Fruit fly (Drosophila melanogaster) whole organism, embryonic: ENCODE measurements around the gene CG8319.

Source experiments
- Ada2b ChIP-seq: fragments of 200-800 bp; sonication (Bioruptor generic); IDR thresholded peaks from 2 replicates; pipeline ENCODE4 v1.3.6; 2022; ENCODE audit warnings: missing biosample characterization, missing genetic modification characterization
- Atf3 ChIP-seq: fragments of 200-800 bp; sonication (Bioruptor generic); optimal IDR thresholded peaks from 3 replicates; lab custom pipeline; 2016; ENCODE audit warnings: missing biosample characterization, missing genetic modification characterization
- Blimp-1 ChIP-seq: fragments of 200-800 bp; sonication (Bioruptor generic); optimal IDR thresholded peaks from 3 replicates; lab custom pipeline; 2018; ENCODE audit warnings: missing biosample characterization, missing genetic modification characterization, mild to moderate bottlenecking, moderate library complexity, missing genetic modification reagents
- BtbVII ChIP-seq: fragments of 200-800 bp; sonication (Bioruptor generic); optimal IDR thresholded peaks from 3 replicates; lab custom pipeline; 2017; ENCODE audit warnings: missing biosample characterization, mild to moderate bottlenecking, missing genetic modification characterization
- Bteb2 ChIP-seq: fragments of 200-800 bp; sonication (Bioruptor generic); optimal IDR thresholded peaks from 2 replicates; lab custom pipeline; 2016; ENCODE audit warnings: missing biosample characterization, missing genetic modification characterization
- CG10366 ChIP-seq: fragments of 200-800 bp; sonication (Bioruptor generic); IDR thresholded peaks from 2 replicates; pipeline ENCODE4 v1.3.6; 2022; ENCODE audit warnings: missing biosample characterization, missing genetic modification characterization
- CG10431 ChIP-seq: fragments of 200-800 bp; sonication (Bioruptor generic); optimal IDR thresholded peaks from 3 replicates; lab custom pipeline; 2018; ENCODE audit warnings: missing biosample characterization, mild to moderate bottlenecking, missing genetic modification characterization
- CG10462 ChIP-seq: fragments of 200-800 bp; sonication (Bioruptor generic); optimal IDR thresholded peaks from 2 replicates; lab custom pipeline; 2016; ENCODE audit warnings: missing biosample characterization, missing genetic modification characterization
- CG10543 ChIP-seq: fragments of 200-800 bp; sonication (Bioruptor generic); optimal IDR thresholded peaks from 3 replicates; lab custom pipeline; 2017; ENCODE audit warnings: missing biosample characterization, mild to moderate bottlenecking, missing genetic modification characterization, moderate library complexity
- CG11398 ChIP-seq: fragments of 200-800 bp; sonication (Bioruptor generic); optimal IDR thresholded peaks from 2 replicates; lab custom pipeline; 2016; ENCODE audit warnings: missing biosample characterization, missing genetic modification characterization
- CG12236 ChIP-seq: fragments of 200-800 bp; sonication (Bioruptor generic); optimal IDR thresholded peaks from 2 replicates; lab custom pipeline; 2016; ENCODE audit warnings: missing biosample characterization, missing genetic modification characterization
- CG12659 ChIP-seq: fragments of 200-800 bp; sonication (Bioruptor generic); optimal IDR thresholded peaks from 3 replicates; lab custom pipeline; 2017; ENCODE audit warnings: mild to moderate bottlenecking, missing biosample characterization, missing genetic modification reagents, missing genetic modification characterization
- CG17802 ChIP-seq: fragments of 200-800 bp; sonication (Bioruptor generic); optimal IDR thresholded peaks from 2 replicates; lab custom pipeline; 2018; ENCODE audit warnings: missing biosample characterization, mild to moderate bottlenecking, missing genetic modification characterization, moderate library complexity
- CG2199 ChIP-seq: fragments of 200-800 bp; sonication (Bioruptor generic); IDR thresholded peaks from 3 replicates; pipeline ENCODE4 v1.3.6; 2022; ENCODE audit warnings: missing biosample characterization, missing genetic modification characterization
- CG3163 ChIP-seq: fragments of 200-800 bp; sonication (Bioruptor generic); optimal IDR thresholded peaks from 3 replicates; lab custom pipeline; 2016; ENCODE audit warnings: missing biosample characterization, missing genetic modification characterization
- CG33213 ChIP-seq: fragments of 200-800 bp; sonication (Bioruptor generic); optimal IDR thresholded peaks from 3 replicates; lab custom pipeline; 2016; ENCODE audit warnings: missing biosample characterization, missing genetic modification characterization
- CG42726 ChIP-seq: fragments of 200-800 bp; sonication (Bioruptor generic); IDR thresholded peaks from 2 replicates; pipeline ENCODE4 v1.3.6; 2022; ENCODE audit warnings: missing biosample characterization, missing genetic modification characterization; ENCODE audit not compliant: partially characterized antibody
- CG6254 ChIP-seq: fragments of 200-800 bp; sonication (Bioruptor generic); optimal IDR thresholded peaks from 3 replicates; lab custom pipeline; 2017; ENCODE audit warnings: mild to moderate bottlenecking, missing biosample characterization, missing genetic modification reagents, missing genetic modification characterization
- CG7556 ChIP-seq: fragments of 200-800 bp; sonication (Bioruptor generic); optimal IDR thresholded peaks from 2 replicates; lab custom pipeline; 2017; ENCODE audit warnings: missing biosample characterization, mild to moderate bottlenecking, missing genetic modification characterization
- CG7786 ChIP-seq: fragments of 200-800 bp; sonication (Bioruptor generic); optimal IDR thresholded peaks from 2 replicates; lab custom pipeline; 2016; ENCODE audit warnings: missing biosample characterization, missing genetic modification characterization
- CG7987 ChIP-seq: fragments of 200-800 bp; sonication (Bioruptor generic); optimal IDR thresholded peaks from 2 replicates; lab custom pipeline; 2018; ENCODE audit warnings: missing biosample characterization, mild to moderate bottlenecking, missing genetic modification characterization, moderate library complexity
- CG8478 ChIP-seq: fragments of >200 bp; optimal IDR thresholded peaks from 2 replicates; lab custom pipeline; 2018
- CG9437 ChIP-seq: fragments of 200-800 bp; sonication (Bioruptor generic); optimal IDR thresholded peaks from 2 replicates; lab custom pipeline; 2018; ENCODE audit warnings: missing biosample characterization, mild to moderate bottlenecking, missing genetic modification characterization
- CG9876 ChIP-seq: fragments of 200-800 bp; sonication (Bioruptor generic); optimal IDR thresholded peaks from 2 replicates; lab custom pipeline; 2016; ENCODE audit warnings: missing biosample characterization, missing genetic modification characterization
- CTCF ChIP-seq: fragments of 200-800 bp; sonication (Bioruptor generic); optimal IDR thresholded peaks from 2 replicates; lab custom pipeline; 2017; ENCODE audit warnings: missing biosample characterization, mild to moderate bottlenecking, missing genetic modification characterization, moderate library complexity
- Eip74EF ChIP-seq, 2 experiments: fragments of 200-800 bp in 1 of 2; fragments of >200 bp in 1 of 2; sonication (Bioruptor generic) in 1 of 2; optimal IDR thresholded peaks; 2 replicates each; lab custom pipeline; 2017 to 2019; ENCODE audit warnings: missing biosample characterization in 2 of 2, missing genetic modification characterization in 2 of 2, mild to moderate bottlenecking in 1 of 2, moderate library complexity in 1 of 2
- HLHmδ ChIP-seq: fragments of 200-800 bp; sonication (Bioruptor generic); optimal IDR thresholded peaks from 2 replicates; lab custom pipeline; 2018; ENCODE audit warnings: missing biosample characterization, mild to moderate bottlenecking, missing genetic modification characterization, moderate library complexity
- Hmx ChIP-seq: fragments of 200-800 bp; sonication (Bioruptor generic); optimal IDR thresholded peaks from 2 replicates; lab custom pipeline; 2016; ENCODE audit warnings: missing biosample characterization, missing genetic modification characterization
- Hr3 ChIP-seq: fragments of 200-800 bp; sonication (Bioruptor generic); optimal IDR thresholded peaks from 3 replicates; lab custom pipeline; 2016; ENCODE audit warnings: missing biosample characterization, missing genetic modification characterization
- Hsf ChIP-seq: fragments of 200-800 bp; sonication (Bioruptor generic); optimal IDR thresholded peaks from 3 replicates; lab custom pipeline; 2016; ENCODE audit warnings: missing biosample characterization, missing genetic modification characterization
- Myb ChIP-seq: fragments of 200-800 bp; sonication (Bioruptor generic); optimal IDR thresholded peaks from 2 replicates; lab custom pipeline; 2016; ENCODE audit warnings: missing biosample characterization, missing genetic modification characterization
- PHDP ChIP-seq: fragments of 200-800 bp; sonication (Bioruptor generic); optimal IDR thresholded peaks from 3 replicates; lab custom pipeline; 2018; ENCODE audit warnings: missing biosample characterization, mild to moderate bottlenecking, missing genetic modification characterization, moderate library complexity
- Pdp1 ChIP-seq, 2 experiments: fragments of 200-800 bp; sonication (Bioruptor generic); optimal IDR thresholded peaks; 3 replicates each; lab custom pipeline; 2016; ENCODE audit warnings: missing biosample characterization in 2 of 2, missing genetic modification characterization in 2 of 2, mild to moderate bottlenecking in 1 of 2, moderate library complexity in 1 of 2
- Scr ChIP-seq: fragments of 200-800 bp; sonication (Bioruptor generic); IDR thresholded peaks from 2 replicates; pipeline ENCODE4 v1.3.6; 2022; ENCODE audit warnings: missing biosample characterization, missing genetic modification characterization; ENCODE audit not compliant: partially characterized antibody
- Taf1 ChIP-seq: fragments of 200-800 bp; sonication (Bioruptor generic); IDR thresholded peaks from 2 replicates; pipeline ENCODE4 v1.3.6; 2022; ENCODE audit warnings: missing biosample characterization, missing genetic modification characterization
- Xrp1 ChIP-seq: fragments of 200-800 bp; sonication (Bioruptor generic); IDR thresholded peaks from 2 replicates; pipeline ENCODE4 v1.3.6; 2022; ENCODE audit warnings: missing biosample characterization, missing genetic modification characterization
- ac ChIP-seq: fragments of 200-800 bp; sonication (Bioruptor generic); optimal IDR thresholded peaks from 3 replicates; lab custom pipeline; 2017; ENCODE audit warnings: missing biosample characterization, mild to moderate bottlenecking, missing genetic modification characterization
- ase ChIP-seq: fragments of 200-800 bp; sonication (Bioruptor generic); IDR thresholded peaks from 3 replicates; pipeline ENCODE4 v1.3.6; 2022; ENCODE audit warnings: missing biosample characterization, missing genetic modification characterization
- ato ChIP-seq: fragments of 200-800 bp; sonication (Bioruptor generic); IDR thresholded peaks from 2 replicates; pipeline ENCODE4 v1.3.6; 2022; ENCODE audit warnings: missing biosample characterization, missing genetic modification characterization; ENCODE audit not compliant: partially characterized antibody
- crc ChIP-seq: fragments of 200-800 bp; sonication (Bioruptor generic); optimal IDR thresholded peaks from 2 replicates; lab custom pipeline; 2016; ENCODE audit warnings: missing biosample characterization, missing genetic modification characterization
- cwo ChIP-seq: fragments of 200-800 bp; sonication (Bioruptor generic); optimal IDR thresholded peaks from 3 replicates; lab custom pipeline; 2017; ENCODE audit warnings: missing biosample characterization, missing genetic modification characterization, mild to moderate bottlenecking, moderate library complexity, missing genetic modification reagents
- eyg ChIP-seq: fragments of 200-800 bp; sonication (Bioruptor generic); optimal IDR thresholded peaks from 3 replicates; lab custom pipeline; 2016; ENCODE audit warnings: missing biosample characterization, missing genetic modification characterization
- fd102C ChIP-seq: fragments of 200-800 bp; sonication (Bioruptor generic); optimal IDR thresholded peaks from 2 replicates; lab custom pipeline; 2018; ENCODE audit warnings: missing biosample characterization, mild to moderate bottlenecking, missing genetic modification characterization, moderate library complexity
- fd64A ChIP-seq: fragments of 200-800 bp; sonication (Bioruptor generic); optimal IDR thresholded peaks from 3 replicates; lab custom pipeline; 2018; ENCODE audit warnings: missing biosample characterization, mild to moderate bottlenecking, missing genetic modification characterization
- gsb-n ChIP-seq: fragments of 200-800 bp; sonication (Bioruptor generic); optimal IDR thresholded peaks from 3 replicates; lab custom pipeline; 2018; ENCODE audit warnings: missing biosample characterization, mild to moderate bottlenecking, missing genetic modification characterization
- h ChIP-seq: fragments of >200 bp; optimal IDR thresholded peaks from 2 replicates; lab custom pipeline; 2017
- kni ChIP-seq: fragments of 200-800 bp; sonication (Bioruptor generic); optimal IDR thresholded peaks from 3 replicates; lab custom pipeline; 2017; ENCODE audit warnings: mild to moderate bottlenecking, missing biosample characterization, missing genetic modification reagents, missing genetic modification characterization
- nerfin-1 ChIP-seq: fragments of 200-800 bp; sonication (Bioruptor generic); optimal IDR thresholded peaks from 3 replicates; lab custom pipeline; 2019; ENCODE audit warnings: missing biosample characterization, mild to moderate bottlenecking, missing genetic modification characterization, moderate library complexity
- sd ChIP-seq: fragments of 200-800 bp; sonication (Bioruptor generic); optimal IDR thresholded peaks from 3 replicates; lab custom pipeline; 2018; ENCODE audit warnings: missing biosample characterization, mild to moderate bottlenecking, missing genetic modification characterization, moderate library complexity
- so ChIP-seq: fragments of 200-800 bp; sonication (Bioruptor generic); IDR thresholded peaks from 3 replicates; pipeline ENCODE4 v1.3.6; 2022; ENCODE audit warnings: missing biosample characterization, missing genetic modification characterization
- twi ChIP-seq: fragments of 200-800 bp; optimal IDR thresholded peaks from 2 replicates; lab custom pipeline; 2019; ENCODE audit warnings: missing biosample characterization, mild to moderate bottlenecking, missing genetic modification characterization, moderate library complexity
- zen2 ChIP-seq: fragments of 200-800 bp; sonication (Bioruptor generic); IDR thresholded peaks from 3 replicates; pipeline ENCODE4 v1.3.6; 2022; ENCODE audit warnings: missing biosample characterization, missing genetic modification characterization; ENCODE audit not compliant: partially characterized antibody

CG8319 gene

DNA sequence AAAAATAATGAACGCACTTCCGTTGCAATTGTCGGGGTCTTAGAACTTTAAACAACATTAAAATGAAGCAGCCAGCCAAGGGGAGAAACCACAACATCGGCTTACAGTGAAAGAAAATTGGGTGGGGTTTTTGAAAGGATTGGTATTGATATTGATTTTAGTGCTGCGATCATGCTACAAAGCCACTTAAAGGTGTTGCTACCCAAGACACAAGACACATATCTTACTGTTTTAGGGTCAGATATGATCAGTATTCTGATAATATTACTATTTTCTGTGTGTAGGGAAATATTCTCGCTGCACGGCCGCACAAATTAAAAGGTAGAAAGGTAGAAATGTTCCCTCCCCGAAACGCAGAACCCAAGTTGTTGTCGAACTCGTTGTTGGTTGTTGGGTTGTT is 22.0 kb upstream of the CG8319 start (continued):
- TF ChIP-seq kni (GFP tag; lab: Kevin White, UChicago) (no peak), CG33213 (peak; percentile 25), Bteb2 (no peak), Atf3 (GFP tag; lab: Kevin White, UChicago) (no peak), Hr3 (GFP tag; lab: Kevin White, UChicago) (peak; percentile 16), CG9437 (GFP tag; lab: Kevin White, UChicago) (no peak), CG12659 (GFP tag; lab: Kevin White, UChicago) (no peak), CG12236 (GFP tag; lab: Kevin White, UChicago) (no peak), Scr (GFP tag; lab: Robert Waterston, UW) (no peak), CG2199 (GFP tag; lab: Robert Waterston, UW) (peak; percentile 71; the same call in 2 of the 3 replicates), Blimp-1 (GFP tag; lab: Kevin White, UChicago) (peak; percentile 67), ac (GFP tag; lab: Kevin White, UChicago) (peak; percentile 12), so (GFP tag; lab: Robert Waterston, UW) (no peak), fd102C (peak; percentile 35), twi (tag; lab: Kevin White, UChicago) (no peak), Myb (no peak), CG7556 (GFP tag; lab: Kevin White, UChicago) (no peak), CG10431 (GFP tag; lab: Kevin White, UChicago) (no peak), CG8478 (lab: Kevin White, UChicago) (no peak), zen2 (GFP tag; lab: Robert Waterston, UW) (no peak), sd (tag; lab: Kevin White, UChicago) (no peak), cwo (GFP tag; lab: Kevin White, UChicago) (no peak), CG11398 (no peak), Ada2b (GFP tag; lab: Robert Waterston, UW) (no peak), BtbVII (GFP tag; lab: Kevin White, UChicago) (no peak), CG42726 (GFP tag; lab: Robert Waterston, UW) (no peak), HLHmδ (no peak), CG17802 (no peak), PHDP (tag; lab: Kevin White, UChicago) (no peak), Xrp1 (GFP tag; lab: Robert Waterston, UW) (peak; percentile 78), CG10366 (no peak), Hsf (GFP tag; lab: Kevin White, UChicago) (peak; percentile 21), Eip74EF (GFP tag; optimal IDR thresholded peaks at IDR 0.05; lab: Kevin White, UChicago) (no peak), CG10462 (GFP tag; lab: Kevin White, UChicago) (no peak), Pdp1 (GFP tag; optimal IDR thresholded peaks at IDR 0.05; lab: Kevin White, UChicago) (peak; percentile 24 to 48), CG9876 (GFP tag; lab: Kevin White, UChicago) (no peak), eyg (GFP tag; lab: Kevin White, UChicago) (no peak), ato (no peak), CG6254 (GFP tag; lab: Kevin White, UChicago) (peak; percentile 54), CG7786 (GFP tag; lab: Kevin White, UChicago) (no peak), gsb-n (tag; lab: Kevin White, UChicago) (peak; percentile 62), Hmx (GFP tag; lab: Kevin White, UChicago) (no peak), crc (GFP tag; lab: Kevin White, UChicago) (no peak), nerfin-1 (tag; lab: Kevin White, UChicago) (no peak), CG10543 (no peak), CTCF (GFP tag; lab: Kevin White, UChicago) (no peak), fd64A (GFP tag; lab: Kevin White, UChicago) (no peak), h (lab: Kevin White, UChicago) (no peak), CG7987 (GFP tag; lab: Kevin White, UChicago) (no peak), Taf1 (GFP tag; lab: Robert Waterston, UW) (no peak), ase (no peak), CG3163 (GFP tag; lab: Kevin White, UChicago) (no peak)
